Fruit fly (Drosophila melanogaster): ENCODE results near the gene CG1806.

DNA sequence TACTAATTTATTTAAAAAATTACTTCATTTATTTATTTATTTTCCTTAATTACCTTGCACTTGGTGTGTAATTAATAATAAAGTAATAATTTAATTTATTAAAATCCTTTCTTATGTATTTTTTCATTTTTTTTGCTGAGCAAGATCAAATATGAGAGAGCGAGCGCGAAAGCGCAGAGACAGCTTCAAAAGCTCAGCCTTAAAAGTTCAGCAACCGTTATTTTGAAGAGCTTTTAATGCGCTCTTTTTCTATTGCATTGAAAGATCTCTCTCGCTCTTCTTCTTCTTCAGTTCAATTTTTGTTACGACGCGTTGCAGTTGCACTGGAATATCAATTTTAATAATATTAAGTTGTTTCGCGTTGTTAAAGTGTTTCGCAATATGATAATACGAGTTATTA, 36.4 kb downstream of the CG1806 start, which contains the start of gene Ten-a:
- TF ChIP-seq salr (GFP tag; optimal IDR thresholded peaks at IDR 0.05) (no peak), CG6854 (GFP tag; optimal IDR thresholded peaks at IDR 0.05) (no peak), Sox14 (GFP tag; optimal IDR thresholded peaks at IDR 0.05) (no peak), CG31627 (GFP tag; optimal IDR thresholded peaks at IDR 0.05) (no peak), Eip93F (GFP tag; optimal IDR thresholded peaks at IDR 0.05) (no peak), Sox102F (GFP tag; optimal IDR thresholded peaks at IDR 0.05) (no peak), CG8119 (GFP tag; IDR thresholded peaks at IDR 0.05) (no peak)

All from whole organism, prepupa.